Worm (Caenorhabditis elegans) whole organism, L4 larva: Measurements from ENCODE around the gene F13E6.2.

ENCODE experiments used
- D1046.2 ChIP-seq: fragments of 200-800 bp; sonication (Bioruptor generic); IDR thresholded peaks from 2 replicates; pipeline ENCODE4 v1.3.6; 2022; ENCODE audit warnings: missing genetic modification characterization, missing compliant biosample characterization
- F37D6.2 ChIP-seq: sonication (generic microtip); optimal IDR thresholded peaks from 2 replicates; lab custom pipeline; 2016; ENCODE audit warnings: mild to moderate bottlenecking, missing genetic modification characterization, missing compliant biosample characterization
- T20F7.1 ChIP-seq: fragments of 200-800 bp; sonication (Bioruptor generic); optimal IDR thresholded peaks from 2 replicates; lab custom pipeline; 2018; ENCODE audit warnings: mild to moderate bottlenecking, missing genetic modification characterization, missing compliant biosample characterization
- T26A8.4 ChIP-seq: fragments of 200-800 bp; sonication (Bioruptor generic); IDR thresholded peaks from 2 replicates; pipeline ENCODE4 v1.3.6; 2022; ENCODE audit warnings: missing genetic modification characterization, missing compliant biosample characterization
- arid-1 ChIP-seq: fragments of 200-800 bp; sonication (Bioruptor generic); conservative IDR thresholded peaks from 2 replicates; pipeline ENCODE4 v1.3.6; 2022; ENCODE audit warnings: missing genetic modification reagents, missing genetic modification characterization, missing compliant biosample characterization
- attf-4 ChIP-seq: sonication (generic microtip); optimal IDR thresholded peaks from 3 replicates; lab custom pipeline; 2017; ENCODE audit warnings: missing biosample characterization, missing genetic modification characterization
- ceh-32 ChIP-seq: sonication (generic microtip); optimal IDR thresholded peaks from 2 replicates; lab custom pipeline; 2016; ENCODE audit warnings: mild to moderate bottlenecking, missing genetic modification characterization, missing compliant biosample characterization; ENCODE audit not compliant: poor library complexity
- cey-2 ChIP-seq: sonication (generic microtip); optimal IDR thresholded peaks from 3 replicates; lab custom pipeline; 2017; ENCODE audit warnings: missing genetic modification characterization, mild to moderate bottlenecking, missing compliant biosample characterization, antibody characterized with exemption, borderline replicate concordance; ENCODE audit not compliant: insufficient read depth
- dmd-6 ChIP-seq: fragments of 200-800 bp; sonication (Bioruptor generic); IDR thresholded peaks from 2 replicates; pipeline ENCODE4 v1.3.6; 2022; ENCODE audit warnings: missing genetic modification reagents, missing genetic modification characterization, missing compliant biosample characterization
- dmd-8 ChIP-seq: fragments of 200-800 bp; sonication (Bioruptor generic); IDR thresholded peaks from 2 replicates; pipeline ENCODE4 v1.3.6; 2022; ENCODE audit warnings: missing genetic modification characterization, missing compliant biosample characterization
- dmd-9 ChIP-seq: fragments of 200-800 bp; sonication (Bioruptor generic); IDR thresholded peaks from 2 replicates; pipeline ENCODE4 v1.3.6; 2022; ENCODE audit warnings: missing genetic modification reagents, missing genetic modification characterization, missing compliant biosample characterization
- dpl-1 ChIP-seq: fragments of 150-350 bp; optimal IDR thresholded peaks from 2 replicates; lab custom pipeline; 2014; ENCODE audit warnings: missing biosample characterization, missing genetic modification reagents, missing genetic modification characterization
- hlh-11 ChIP-seq: fragments of 200-800 bp; sonication (Bioruptor generic); optimal IDR thresholded peaks from 2 replicates; lab custom pipeline; 2018; ENCODE audit warnings: mild to moderate bottlenecking, missing genetic modification characterization, missing compliant biosample characterization
- hmg-1.1 ChIP-seq: fragments of 200-800 bp; sonication (Bioruptor generic); IDR thresholded peaks from 2 replicates; pipeline ENCODE4 v1.3.6; 2022; ENCODE audit warnings: missing genetic modification reagents, missing genetic modification characterization, missing compliant biosample characterization
- lin-13 ChIP-seq: fragments of 150-350 bp; optimal IDR thresholded peaks from 2 replicates; lab custom pipeline; 2014; ENCODE audit warnings: missing biosample characterization, missing genetic modification reagents, missing genetic modification characterization
- lin-38 ChIP-seq: fragments of 200-800 bp; sonication (Bioruptor generic); IDR thresholded peaks from 2 replicates; pipeline ENCODE4 v1.3.6; 2022; ENCODE audit warnings: missing genetic modification reagents, missing genetic modification characterization, missing compliant biosample characterization
- lir-3 ChIP-seq: sonication (generic microtip); optimal IDR thresholded peaks from 2 replicates; lab custom pipeline; 2016; ENCODE audit warnings: mild to moderate bottlenecking, missing genetic modification characterization, missing compliant biosample characterization
- mep-1 ChIP-seq: fragments of 150-350 bp; sonication (generic microtip); optimal IDR thresholded peaks from 3 replicates; lab custom pipeline; 2014; ENCODE audit warnings: missing biosample characterization, missing genetic modification characterization
- nhr-10 ChIP-seq: fragments of 150-350 bp; optimal IDR thresholded peaks from 2 replicates; lab custom pipeline; 2014; ENCODE audit warnings: missing biosample characterization, missing genetic modification characterization
- nhr-102 ChIP-seq: sonication (generic microtip); optimal IDR thresholded peaks from 2 replicates; lab custom pipeline; 2016; ENCODE audit warnings: mild to moderate bottlenecking, missing genetic modification characterization, moderate library complexity, missing compliant biosample characterization
- nhr-111 ChIP-seq: fragments of 200-800 bp; sonication (Bioruptor generic); optimal IDR thresholded peaks from 2 replicates; lab custom pipeline; 2018; ENCODE audit warnings: mild to moderate bottlenecking, missing genetic modification characterization, missing compliant biosample characterization
- nhr-25 ChIP-seq: sonication (generic microtip); optimal IDR thresholded peaks from 2 replicates; lab custom pipeline; 2017; ENCODE audit warnings: missing genetic modification characterization, mild to moderate bottlenecking, missing compliant biosample characterization, antibody characterized with exemption, moderate library complexity, borderline replicate concordance; ENCODE audit not compliant: insufficient read depth
- nhr-28 ChIP-seq: fragments of 150-350 bp; optimal IDR thresholded peaks from 2 replicates; lab custom pipeline; 2014; ENCODE audit warnings: missing biosample characterization, missing genetic modification characterization
- nhr-41 ChIP-seq: fragments of 200-800 bp; sonication (Bioruptor generic); IDR thresholded peaks from 2 replicates; pipeline ENCODE4 v1.3.6; 2022; ENCODE audit warnings: missing genetic modification reagents, missing genetic modification characterization, missing compliant biosample characterization
- nhr-42 ChIP-seq: fragments of 200-800 bp; sonication (Bioruptor generic); IDR thresholded peaks from 2 replicates; pipeline ENCODE4 v1.3.6; 2022; ENCODE audit warnings: missing genetic modification characterization, missing compliant biosample characterization
- nhr-48 ChIP-seq: sonication (generic microtip); optimal IDR thresholded peaks from 2 replicates; lab custom pipeline; 2016; ENCODE audit warnings: mild to moderate bottlenecking, missing genetic modification characterization, missing compliant biosample characterization
- pha-4 ChIP-seq, 2 experiments: fragments of 150-350 bp in 1 of 2; fragments of 200-800 bp in 1 of 2; sonication (Bioruptor generic) in 1 of 2; IDR thresholded peaks in 1 of 2; optimal IDR thresholded peaks in 1 of 2; 2 replicates each; pipeline versions ENCODE4 v1.3.6 to Lab custom; 2014 to 2022; ENCODE audit warnings: missing genetic modification characterization in 2 of 2, missing genetic modification reagents in 2 of 2, missing biosample characterization in 1 of 2, missing compliant biosample characterization in 1 of 2
- php-3 ChIP-seq: fragments of 200-800 bp; sonication (Bioruptor generic); IDR thresholded peaks from 2 replicates; pipeline ENCODE4 v1.3.6; 2022; ENCODE audit warnings: missing genetic modification reagents, missing genetic modification characterization, missing compliant biosample characterization
- set-16 ChIP-seq: fragments of 200-800 bp; sonication (Bioruptor generic); IDR thresholded peaks from 2 replicates; pipeline ENCODE4 v1.3.6; 2022; ENCODE audit warnings: missing genetic modification reagents, missing genetic modification characterization, missing compliant biosample characterization
- skn-1 ChIP-seq: fragments of 150-350 bp; optimal IDR thresholded peaks from 2 replicates; lab custom pipeline; 2014; ENCODE audit warnings: missing biosample characterization, missing genetic modification characterization
- snpc-1.2 ChIP-seq: fragments of 200-800 bp; sonication (Bioruptor generic); IDR thresholded peaks from 2 replicates; pipeline ENCODE4 v1.3.6; 2022; ENCODE audit warnings: missing genetic modification reagents, missing genetic modification characterization, missing compliant biosample characterization
- snpc-4 ChIP-seq: fragments of 150-350 bp; optimal IDR thresholded peaks from 2 replicates; lab custom pipeline; 2014; ENCODE audit warnings: missing biosample characterization, missing genetic modification characterization
- spr-1 ChIP-seq: sonication (generic microtip); optimal IDR thresholded peaks from 2 replicates; lab custom pipeline; 2016; ENCODE audit warnings: mild to moderate bottlenecking, missing genetic modification characterization, missing compliant biosample characterization
- spr-3 ChIP-seq: fragments of 200-800 bp; sonication (Bioruptor generic); optimal IDR thresholded peaks from 2 replicates; lab custom pipeline; 2018; ENCODE audit warnings: mild to moderate bottlenecking, missing genetic modification characterization, missing compliant biosample characterization
- unc-62 ChIP-seq, 3 experiments: fragments of 150-350 bp in 1 of 3; sonication (generic microtip); optimal IDR thresholded peaks in 2 of 3; peaks in 1 of 3; 1 replicate in 1 of 3; 2 replicates in 2 of 3; lab custom pipeline; 2014 to 2017; ENCODE audit warnings: missing biosample characterization in 3 of 3, missing genetic modification characterization in 3 of 3, missing genetic modification reagents in 3 of 3, missing genotype in 1 of 3
- zfp-3 ChIP-seq: fragments of 200-800 bp; sonication (Bioruptor generic); conservative IDR thresholded peaks from 2 replicates; pipeline ENCODE4 v1.3.6; 2022; ENCODE audit warnings: missing genetic modification reagents, missing genetic modification characterization, missing compliant biosample characterization
- zip-11 ChIP-seq: fragments of 200-800 bp; sonication (Bioruptor generic); IDR thresholded peaks from 2 replicates; pipeline ENCODE4 v1.3.6; 2022; ENCODE audit warnings: missing genetic modification characterization, missing compliant biosample characterization
- ztf-11 ChIP-seq: fragments of 150-350 bp; optimal IDR thresholded peaks from 2 replicates; lab custom pipeline; 2014; ENCODE audit warnings: missing biosample characterization, missing genetic modification characterization
- ztf-7 ChIP-seq: fragments of 150-350 bp; optimal IDR thresholded peaks from 2 replicates; lab custom pipeline; 2014; ENCODE audit warnings: missing biosample characterization, missing genetic modification characterization

F13E6.2 gene

ce11 chrX:10694248-10694647 lies 20.1 kb upstream of the F13E6.2 start (continued):
- TF ChIP-seq set-16 (GFP tag; lab: Robert Waterston, UW) (no peak; the same call in 1 of the 2 replicates), spr-3 (GFP tag; lab: Kevin White, UChicago) (no peak), ceh-32 (tag; lab: Kevin White, UChicago) (no peak), F37D6.2 (tag; lab: Kevin White, UChicago) (no peak), nhr-10 (no peak), skn-1 (tag; lab: Kevin White, UChicago) (no peak), snpc-4 (tag; lab: Kevin White, UChicago) (no peak), lin-38 (GFP tag; lab: Robert Waterston, UW) (no peak), attf-4 (no peak), spr-1 (no peak), arid-1 (no peak), ztf-7 (no peak), ztf-11 (tag; lab: Kevin White, UChicago) (no peak), unc-62 (GFP tag; optimal IDR thresholded peaks at IDR 0.05 in 1 of 2; lab: Kevin White, UChicago) (peak in 1 of 2 experiments; percentile 44), unc-62 (tag; optimal IDR thresholded peaks at IDR 0.05; lab: Kevin White, UChicago) (no peak), dmd-9 (GFP tag; lab: Robert Waterston, UW) (no peak), dmd-6 (GFP tag; lab: Robert Waterston, UW) (peak; percentile 32), hlh-11 (tag; lab: Kevin White, UChicago) (peak; percentile 40), nhr-48 (tag; lab: Kevin White, UChicago) (no peak), D1046.2 (GFP tag; lab: Robert Waterston, UW) (no peak), nhr-28 (tag; lab: Kevin White, UChicago) (peak; percentile 55), lin-13 (no peak), zip-11 (GFP tag; lab: Robert Waterston, UW) (no peak), lir-3 (no peak), mep-1 (tag; lab: Kevin White, UChicago) (no peak), nhr-111 (GFP tag; lab: Kevin White, UChicago) (no peak), hmg-1.1 (GFP tag; lab: Robert Waterston, UW) (no peak), php-3 (GFP tag; lab: Robert Waterston, UW) (0 out of 2 replicates have a peak, but pooled peaks have one; percentile 6), dmd-8 (GFP tag; lab: Robert Waterston, UW) (no peak)

ce11 chrX:10692057-10692456 lies 18.0 kb upstream of the F13E6.2 start:
- TF ChIP-seq D1046.2 (GFP tag; lab: Robert Waterston, UW) (no peak), nhr-25 (no peak), hlh-11 (tag; lab: Kevin White, UChicago) (no peak), nhr-41 (no peak), dpl-1 (GFP tag; lab: Kevin White, UChicago) (no peak), cey-2 (no peak), pha-4 (GFP tag; IDR thresholded peaks at IDR 0.05; lab: Robert Waterston, UW) (no peak), pha-4 (tag; optimal IDR thresholded peaks at IDR 0.05; lab: Kevin White, UChicago) (no peak), T26A8.4 (GFP tag; lab: Robert Waterston, UW) (no peak), zip-11 (GFP tag; lab: Robert Waterston, UW) (no peak), zfp-3 (no peak), snpc-1.2 (GFP tag; lab: Robert Waterston, UW) (no peak), mep-1 (tag; lab: Kevin White, UChicago) (no peak), lir-3 (no peak), nhr-42 (GFP tag; lab: Robert Waterston, UW) (no peak), T20F7.1 (no peak), dmd-9 (GFP tag; lab: Robert Waterston, UW) (no peak)

ce11 chrX:10691643-10692042 lies 17.5 kb upstream of the F13E6.2 start, which contains the start of gene yap-1:
yap-1 (plus strand) TSS chrX:10691943.
- no peak for TF ChIP-seq nhr-102 (tag; lab: Kevin White, UChicago)
- TF ChIP-seq unc-62 (GFP tag; optimal IDR thresholded peaks at IDR 0.05 in 1 of 2; lab: Kevin White, UChicago): peak in 1 of 2 experiments; percentile 43
- TF ChIP-seq unc-62 (tag; optimal IDR thresholded peaks at IDR 0.05; lab: Kevin White, UChicago): no peak
